Worm (Caenorhabditis elegans): ENCODE measurements around the gene F43C11.8.

The F43C11.8 gene

ce11 chrII:2378465-2379009 is 46.2 kb downstream of the F43C11.8 start (continued):
- TF ChIP-seq snpc-1.3 (tag; optimal IDR thresholded peaks at IDR 0.05; ENCODE audit: insufficient read depth) (no peak), mxl-1 (tag; optimal IDR thresholded peaks at IDR 0.05) (no peak), hlh-26 (GFP tag; conservative IDR thresholded peaks at IDR 0.05) (no peak), athp-1 (tag; optimal IDR thresholded peaks at IDR 0.05) (no peak), rpc-1 (optimal IDR thresholded peaks at IDR 0.05) (no peak), rpc-1 (tag; optimal IDR thresholded peaks at IDR 0.05) (no peak), F57A8.1 (GFP tag; optimal IDR thresholded peaks at IDR 0.05) (no peak), nhr-179 (tag; optimal IDR thresholded peaks at IDR 0.05) (no peak), nhr-80 (tag; optimal IDR thresholded peaks at IDR 0.05) (peak; percentile 100), F39B2.1 (GFP tag; IDR thresholded peaks at IDR 0.05) (no peak), ama-1 (optimal IDR thresholded peaks at IDR 0.05) (no peak), ama-1 (GFP tag; optimal IDR thresholded peaks at IDR 0.05) (no peak), K12H6.12 (tag; optimal IDR thresholded peaks at IDR 0.05) (no peak), F10E7.11 (tag; optimal IDR thresholded peaks at IDR 0.05) (no peak), cebp-2 (GFP tag; IDR thresholded peaks at IDR 0.05) (no peak), Y53F4B.3 (GFP tag; IDR thresholded peaks at IDR 0.05) (no peak), snpc-3.4 (tag; optimal IDR thresholded peaks at IDR 0.05) (no peak), lin-54 (GFP tag; optimal IDR thresholded peaks at IDR 0.05) (no peak), dpl-1 (GFP tag; optimal IDR thresholded peaks at IDR 0.05) (no peak), T07F8.4 (tag; optimal IDR thresholded peaks at IDR 0.05) (no peak), lsl-1 (GFP tag; optimal IDR thresholded peaks at IDR 0.05) (no peak), atf-7 (tag; optimal IDR thresholded peaks at IDR 0.05) (peak; percentile 99), aptf-2 (GFP tag; conservative IDR thresholded peaks at IDR 0.05) (no peak), gei-17 (GFP tag; optimal IDR thresholded peaks at IDR 0.05) (peak; percentile 61), ceh-100 (GFP tag; IDR thresholded peaks at IDR 0.05) (no peak), Y67H2A.10 (GFP tag; conservative IDR thresholded peaks at IDR 0.05) (no peak), F33H1.4 (GFP tag; IDR thresholded peaks at IDR 0.05) (no peak), nhr-90 (tag; optimal IDR thresholded peaks at IDR 0.05) (peak; percentile 97), bed-1 (GFP tag; IDR thresholded peaks at IDR 0.05) (no peak), nhr-27 (tag; optimal IDR thresholded peaks at IDR 0.05) (no peak), ztf-28 (GFP tag; IDR thresholded peaks at IDR 0.05) (no peak), madf-3 (GFP tag; IDR thresholded peaks at IDR 0.05) (no peak), bed-2 (GFP tag; IDR thresholded peaks at IDR 0.05) (no peak), pbrm-1 (GFP tag; IDR thresholded peaks at IDR 0.05) (peak; percentile 28; the same call in 1 of the 2 replicates), F37B4.10 (GFP tag; IDR thresholded peaks at IDR 0.05) (no peak), him-1 (tag; optimal IDR thresholded peaks at IDR 0.05) (no peak), Y53G8AR.9 (GFP tag; conservative IDR thresholded peaks at IDR 0.05) (0 out of 2 replicates have a peak, but pooled peaks have one; percentile 55), sptf-2 (GFP tag; optimal IDR thresholded peaks at IDR 0.05) (peak; percentile 64), chd-7 (tag; optimal IDR thresholded peaks at IDR 0.05) (peak; percentile 31), K11D2.4 (GFP tag; IDR thresholded peaks at IDR 0.05) (0 out of 2 replicates have a peak, but pooled peaks have one; percentile 20), ets-4 (GFP tag; optimal IDR thresholded peaks at IDR 0.05) (peak; percentile 99), mel-28 (tag; optimal IDR thresholded peaks at IDR 0.05; ENCODE audit: borderline replicate concordance) (no peak), B0035.1 (tag; optimal IDR thresholded peaks at IDR 0.05) (no peak), xnd-1 (tag; optimal IDR thresholded peaks at IDR 0.05) (no peak), ztf-6 (GFP tag; IDR thresholded peaks at IDR 0.05) (no peak), C06A6.2 (GFP tag; conservative IDR thresholded peaks at IDR 0.05) (peak; percentile 61)

Measured in whole organism, young adult.